Fruit fly (Drosophila melanogaster) whole organism, embryonic: Measurements from ENCODE around the gene CG13461.

Source experiments
- CG10267 ChIP-seq: fragments of 200-800 bp; sonication (Bioruptor generic); optimal IDR thresholded peaks from 2 replicates; lab custom pipeline; 2018; ENCODE audit warnings: missing biosample characterization, mild to moderate bottlenecking, missing genetic modification characterization, moderate library complexity
- CG10321 ChIP-seq: fragments of 200-800 bp; sonication (Bioruptor generic); IDR thresholded peaks from 2 replicates; pipeline ENCODE4 v1.3.6; 2022; ENCODE audit warnings: missing biosample characterization, missing genetic modification characterization
- CG10543 ChIP-seq: fragments of 200-800 bp; sonication (Bioruptor generic); optimal IDR thresholded peaks from 3 replicates; lab custom pipeline; 2017; ENCODE audit warnings: missing biosample characterization, mild to moderate bottlenecking, missing genetic modification characterization, moderate library complexity
- CG10565 ChIP-seq: fragments of 200-800 bp; sonication (Bioruptor generic); optimal IDR thresholded peaks from 3 replicates; lab custom pipeline; 2016; ENCODE audit warnings: missing biosample characterization, mild to moderate bottlenecking, missing genetic modification characterization
- CG12219 ChIP-seq: fragments of 200-800 bp; sonication (Bioruptor generic); optimal IDR thresholded peaks from 3 replicates; lab custom pipeline; 2018; ENCODE audit warnings: missing biosample characterization, mild to moderate bottlenecking, missing genetic modification characterization
- CG15601 ChIP-seq: fragments of 200-800 bp; sonication (Bioruptor generic); optimal IDR thresholded peaks from 3 replicates; lab custom pipeline; 2019; ENCODE audit warnings: missing biosample characterization, mild to moderate bottlenecking, missing genetic modification characterization, moderate library complexity
- CG17186 ChIP-seq: fragments of 200-800 bp; sonication (Bioruptor generic); optimal IDR thresholded peaks from 3 replicates; lab custom pipeline; 2017; ENCODE audit warnings: missing biosample characterization, missing genetic modification reagents, missing genetic modification characterization
- CG17612 ChIP-seq: fragments of 200-800 bp; sonication (Bioruptor generic); IDR thresholded peaks from 2 replicates; pipeline ENCODE4 v1.3.6; 2022; ENCODE audit warnings: missing biosample characterization, missing genetic modification characterization
- CG3065 ChIP-seq: fragments of 200-800 bp; sonication (Bioruptor generic); optimal IDR thresholded peaks from 2 replicates; lab custom pipeline; 2016; ENCODE audit warnings: missing biosample characterization, missing genetic modification characterization
- CG32767 ChIP-seq: fragments of 200-800 bp; sonication (Bioruptor generic); IDR thresholded peaks from 2 replicates; pipeline ENCODE4 v1.3.6; 2022; ENCODE audit warnings: missing biosample characterization, missing genetic modification characterization
- CG32772 ChIP-seq: fragments of 200-800 bp; sonication (Bioruptor generic); IDR thresholded peaks from 2 replicates; pipeline ENCODE4 v1.3.6; 2022; ENCODE audit warnings: missing biosample characterization, missing genetic modification characterization
- CG4360 ChIP-seq: fragments of 200-800 bp; sonication (Bioruptor generic); IDR thresholded peaks from 2 replicates; pipeline ENCODE4 v1.3.6; 2022; ENCODE audit warnings: missing biosample characterization, missing genetic modification characterization
- CG5245 ChIP-seq: fragments of 200-800 bp; sonication (Bioruptor generic); optimal IDR thresholded peaks from 3 replicates; lab custom pipeline; 2016; ENCODE audit warnings: missing biosample characterization, missing genetic modification characterization
- CG6683 ChIP-seq: fragments of 200-800 bp; sonication (Bioruptor generic); optimal IDR thresholded peaks from 2 replicates; lab custom pipeline; 2017; ENCODE audit warnings: missing biosample characterization, mild to moderate bottlenecking, missing genetic modification characterization, missing genetic modification reagents
- CG6854 ChIP-seq: fragments of 200-800 bp; sonication (Bioruptor generic); optimal IDR thresholded peaks from 3 replicates; lab custom pipeline; 2017; ENCODE audit warnings: missing biosample characterization, mild to moderate bottlenecking, missing genetic modification characterization
- CG8765 ChIP-seq: fragments of 200-800 bp; sonication (Bioruptor generic); IDR thresholded peaks from 2 replicates; pipeline ENCODE4 v1.3.6; 2022; ENCODE audit warnings: missing biosample characterization, missing genetic modification characterization
- Deaf1 ChIP-seq: fragments of 200-800 bp; optimal IDR thresholded peaks from 3 replicates; lab custom pipeline; 2019; ENCODE audit warnings: missing biosample characterization, mild to moderate bottlenecking, missing genetic modification characterization, moderate library complexity
- E2f1 ChIP-seq: fragments of 200-800 bp; sonication (Bioruptor generic); IDR thresholded peaks from 2 replicates; pipeline ENCODE4 v1.3.6; 2022; ENCODE audit warnings: missing biosample characterization, missing genetic modification characterization
- HLH4C ChIP-seq: fragments of 200-800 bp; sonication (Bioruptor generic); IDR thresholded peaks from 3 replicates; pipeline ENCODE4 v1.3.6; 2022; ENCODE audit warnings: missing biosample characterization, missing genetic modification characterization; ENCODE audit not compliant: partially characterized antibody
- Hey ChIP-seq: fragments of 200-800 bp; sonication (Bioruptor generic); optimal IDR thresholded peaks from 3 replicates; lab custom pipeline; 2018; ENCODE audit warnings: missing biosample characterization, mild to moderate bottlenecking, missing genetic modification characterization
- Lhr ChIP-seq: fragments of 200-800 bp; sonication (Bioruptor generic); optimal IDR thresholded peaks from 3 replicates; lab custom pipeline; 2017; ENCODE audit warnings: mild to moderate bottlenecking, missing biosample characterization, missing genetic modification reagents, missing genetic modification characterization
- Mad ChIP-seq: fragments of 200-800 bp; sonication (Bioruptor generic); optimal IDR thresholded peaks from 2 replicates; lab custom pipeline; 2016; ENCODE audit warnings: missing biosample characterization, missing genetic modification characterization
- NFAT ChIP-seq: fragments of 200-800 bp; sonication (Bioruptor generic); IDR thresholded peaks from 2 replicates; pipeline ENCODE4 v1.3.6; 2022; ENCODE audit warnings: missing biosample characterization, missing genetic modification characterization
- Pdp1 ChIP-seq, 2 experiments: fragments of 200-800 bp; sonication (Bioruptor generic); optimal IDR thresholded peaks; 3 replicates each; lab custom pipeline; 2016; ENCODE audit warnings: missing biosample characterization in 2 of 2, missing genetic modification characterization in 2 of 2, mild to moderate bottlenecking in 1 of 2, moderate library complexity in 1 of 2
- Spps ChIP-seq: fragments of 200-800 bp; sonication (Bioruptor generic); optimal IDR thresholded peaks from 2 replicates; lab custom pipeline; 2018; ENCODE audit warnings: missing biosample characterization, mild to moderate bottlenecking, missing genetic modification characterization
- Xbp1 ChIP-seq: fragments of 200-800 bp; sonication (Bioruptor generic); optimal IDR thresholded peaks from 3 replicates; lab custom pipeline; 2016; ENCODE audit warnings: missing biosample characterization, mild to moderate bottlenecking, missing genetic modification characterization
- abd-A ChIP-seq: fragments of 200-800 bp; sonication (Bioruptor generic); optimal IDR thresholded peaks from 3 replicates; lab custom pipeline; 2019; ENCODE audit warnings: missing biosample characterization, mild to moderate bottlenecking, missing genetic modification characterization, moderate library complexity
- chinmo ChIP-seq: fragments of 200-800 bp; sonication (Bioruptor generic); IDR thresholded peaks from 4 replicates; pipeline ENCODE4 v1.3.6; 2022; ENCODE audit warnings: missing biosample characterization, missing genetic modification characterization; ENCODE audit not compliant: partially characterized antibody
- ci ChIP-seq: fragments of 200-800 bp; sonication (Bioruptor generic); IDR thresholded peaks from 3 replicates; pipeline ENCODE4 v1.3.6; 2022; ENCODE audit warnings: missing biosample characterization, missing genetic modification characterization
- crc ChIP-seq: fragments of 200-800 bp; sonication (Bioruptor generic); optimal IDR thresholded peaks from 2 replicates; lab custom pipeline; 2016; ENCODE audit warnings: missing biosample characterization, missing genetic modification characterization
- crol ChIP-seq: fragments of 200-800 bp; sonication (Bioruptor generic); IDR thresholded peaks from 2 replicates; pipeline ENCODE4 v1.3.6; 2022; ENCODE audit warnings: missing biosample characterization, missing genetic modification characterization
- crp ChIP-seq, 2 experiments: fragments of 200-800 bp; sonication (Bioruptor generic); optimal IDR thresholded peaks; 2 replicates in 1 of 2; 3 replicates in 1 of 2; lab custom pipeline; 2017; ENCODE audit warnings: missing biosample characterization in 2 of 2, missing genetic modification characterization in 2 of 2, mild to moderate bottlenecking in 1 of 2, moderate library complexity in 1 of 2
- dmrt11E ChIP-seq: fragments of 200-800 bp; sonication (Bioruptor generic); optimal IDR thresholded peaks from 3 replicates; lab custom pipeline; 2018; ENCODE audit warnings: missing biosample characterization, mild to moderate bottlenecking, missing genetic modification characterization, moderate library complexity
- hth ChIP-seq: fragments of >200 bp; optimal IDR thresholded peaks from 2 replicates; lab custom pipeline; 2017; ENCODE audit warnings: inconsistent platforms
- kah ChIP-seq: fragments of 200-800 bp; sonication (Bioruptor generic); optimal IDR thresholded peaks from 2 replicates; lab custom pipeline; 2018; ENCODE audit warnings: missing biosample characterization, mild to moderate bottlenecking, missing genetic modification characterization
- mirr ChIP-seq: fragments of 200-800 bp; sonication (Bioruptor generic); optimal IDR thresholded peaks from 3 replicates; lab custom pipeline; 2018; ENCODE audit warnings: missing biosample characterization, mild to moderate bottlenecking, missing genetic modification characterization
- nmo ChIP-seq: fragments of 200-800 bp; sonication (Bioruptor generic); optimal IDR thresholded peaks from 2 replicates; lab custom pipeline; 2018; ENCODE audit warnings: missing biosample characterization, mild to moderate bottlenecking, missing genetic modification characterization, moderate library complexity
- nom ChIP-seq: fragments of 200-800 bp; sonication (Bioruptor generic); optimal IDR thresholded peaks from 2 replicates; lab custom pipeline; 2017; ENCODE audit warnings: missing biosample characterization, missing genetic modification characterization, mild to moderate bottlenecking, moderate library complexity, missing genetic modification reagents
- org-1 ChIP-seq: fragments of 200-800 bp; sonication (Bioruptor generic); optimal IDR thresholded peaks from 2 replicates; lab custom pipeline; 2017; ENCODE audit warnings: missing biosample characterization, missing genetic modification characterization
- phol ChIP-seq: fragments of 200-800 bp; sonication (Bioruptor generic); optimal IDR thresholded peaks from 3 replicates; lab custom pipeline; 2018; ENCODE audit warnings: missing biosample characterization, mild to moderate bottlenecking, missing genetic modification characterization, moderate library complexity
- prd ChIP-seq, 3 experiments: fragments of >200 bp in 2 of 3; fragments of 200-800 bp in 1 of 3; sonication (Bioruptor generic) in 1 of 3; optimal IDR thresholded peaks in 2 of 3; IDR thresholded peaks in 1 of 3; 2 replicates in 2 of 3; 3 replicates in 1 of 3; pipeline versions ENCODE4 v1.3.6 to Lab custom; 2017 to 2022; ENCODE audit warnings: missing biosample characterization in 1 of 3, missing genetic modification characterization in 1 of 3
- sd ChIP-seq: fragments of 200-800 bp; sonication (Bioruptor generic); optimal IDR thresholded peaks from 3 replicates; lab custom pipeline; 2018; ENCODE audit warnings: missing biosample characterization, mild to moderate bottlenecking, missing genetic modification characterization, moderate library complexity
- sens ChIP-seq: fragments of 200-800 bp; sonication (Bioruptor generic); peaks from one replicate; lab custom pipeline; 2016; ENCODE audit warnings: missing biosample characterization, missing genetic modification characterization
- sim ChIP-seq: fragments of 200-800 bp; sonication (Bioruptor generic); IDR thresholded peaks from 2 replicates; pipeline ENCODE4 v1.3.6; 2022; ENCODE audit warnings: missing biosample characterization, missing genetic modification characterization
- slou ChIP-seq: fragments of 200-800 bp; sonication (Bioruptor generic); optimal IDR thresholded peaks from 3 replicates; lab custom pipeline; 2016; ENCODE audit warnings: missing biosample characterization, missing genetic modification characterization
- sug ChIP-seq: fragments of 200-800 bp; optimal IDR thresholded peaks from 2 replicates; lab custom pipeline; 2019; ENCODE audit warnings: missing biosample characterization, mild to moderate bottlenecking, missing genetic modification characterization, moderate library complexity
- unc-4 ChIP-seq: fragments of 200-800 bp; sonication (Bioruptor generic); IDR thresholded peaks from 2 replicates; pipeline ENCODE4 v1.3.6; 2022; ENCODE audit warnings: missing biosample characterization, missing genetic modification characterization; ENCODE audit not compliant: partially characterized antibody
- zfh1 ChIP-seq: fragments of 200-800 bp; sonication (Bioruptor generic); IDR thresholded peaks from 3 replicates; pipeline ENCODE4 v1.3.6; 2022; ENCODE audit warnings: missing biosample characterization, missing genetic modification characterization

CG13461 gene

DNA sequence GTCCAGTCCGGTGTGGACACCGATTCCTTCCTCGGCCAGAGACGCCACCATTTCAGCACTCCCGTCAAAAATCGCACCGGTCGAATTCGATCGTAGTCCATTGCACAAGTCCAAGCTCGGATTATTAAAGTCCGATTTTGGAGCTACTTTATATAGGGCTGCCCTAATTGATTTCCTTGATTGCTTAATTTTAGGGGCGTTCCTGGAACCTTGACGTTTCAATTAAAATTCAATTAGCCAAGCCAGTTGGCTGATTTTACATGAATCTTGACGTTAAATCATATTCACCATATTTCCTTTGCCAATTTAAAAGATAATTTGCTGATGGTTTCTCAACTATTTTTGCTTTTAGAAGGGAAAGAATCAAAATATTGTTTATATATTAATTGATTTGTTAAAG, 26.1 kb upstream of the CG13461 start, which contains the start of gene Or71a:
Gene Or71a (minus strand): TSS at position 101 of the 400 bp plus-strand sequence.
- TF ChIP-seq CG17186 (no peak), hth (no peak), slou (no peak), prd (optimal IDR thresholded peaks at IDR 0.05; lab: Kevin White, UChicago) (no peak), prd (GFP tag; IDR thresholded peaks at IDR 0.05; lab: Robert Waterston, UW) (no peak), CG10321 (GFP tag; lab: Robert Waterston, UW) (no peak), CG6854 (GFP tag; lab: Kevin White, UChicago) (no peak), Spps (tag; lab: Kevin White, UChicago) (no peak), crol (GFP tag; lab: Robert Waterston, UW) (no peak), Mad (no peak), CG17612 (GFP tag; lab: Robert Waterston, UW) (no peak), CG3065 (GFP tag; lab: Kevin White, UChicago) (no peak), Deaf1 (tag; lab: Kevin White, UChicago) (no peak)
- TF ChIP-seq, all 482 proteins: peak for 0

DNA sequence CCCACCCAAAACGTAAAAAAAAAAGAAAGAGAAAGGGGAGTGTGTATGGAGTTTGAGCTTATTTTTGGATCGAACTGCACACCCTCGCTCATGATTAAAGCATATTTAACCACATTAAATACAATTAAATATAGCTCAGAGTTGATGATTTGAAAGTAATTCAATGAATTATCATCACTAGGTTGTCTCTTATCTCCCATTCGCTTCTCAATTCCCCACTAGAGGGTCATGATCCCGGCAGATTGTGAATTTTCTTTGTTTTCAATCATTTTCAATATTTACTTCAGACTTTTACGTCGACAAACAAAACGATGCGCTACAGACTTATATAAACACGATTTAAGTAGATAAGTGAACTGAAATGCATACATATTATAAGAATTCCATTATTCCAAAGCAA, 24.1 kb upstream of the CG13461 start:
- TF ChIP-seq sens (GFP tag; lab: Kevin White, UChicago), result no peak
- TF ChIP-seq CG5245 (GFP tag; lab: Kevin White, UChicago), result no peak
- TF ChIP-seq Pdp1 (GFP tag; optimal IDR thresholded peaks at IDR 0.05; lab: Kevin White, UChicago), result peak in 1 of 2 experiments; percentile 19

DNA sequence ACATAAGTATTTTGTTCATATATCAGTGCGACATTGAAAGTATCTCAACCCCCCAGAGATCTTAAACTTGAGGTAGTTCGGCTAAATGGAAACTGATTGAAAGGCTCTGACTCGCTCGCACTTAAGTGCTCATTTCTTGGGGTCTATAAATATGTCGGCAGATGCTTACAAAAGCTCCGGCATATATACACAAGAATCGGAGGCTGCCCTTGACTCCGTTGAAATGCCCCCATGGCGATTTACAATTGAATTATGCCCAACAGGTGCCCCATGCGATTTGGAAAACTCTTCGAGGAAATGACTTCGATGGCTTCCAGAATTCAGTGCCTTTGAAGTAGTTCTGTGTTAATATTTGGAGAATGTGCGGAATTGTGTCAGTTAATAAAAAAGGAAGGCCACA, 21.4 kb upstream of the CG13461 start:
- TF ChIP-seq CG32767 (GFP tag; lab: Robert Waterston, UW), result no peak
- TF ChIP-seq sug, result peak; percentile 44
- TF ChIP-seq kah (GFP tag; lab: Kevin White, UChicago), result peak; percentile 83
- no peak for TF ChIP-seq dmrt11E (tag; lab: Kevin White, UChicago)
- peak; percentile 41 for TF ChIP-seq CG10543 (GFP tag; lab: Kevin White, UChicago)
- no peak for TF ChIP-seq mirr (GFP tag; lab: Kevin White, UChicago)
- TF ChIP-seq Lhr, result no peak
- TF ChIP-seq Xbp1 (GFP tag; lab: Kevin White, UChicago), result no peak
- TF ChIP-seq nmo (GFP tag; lab: Kevin White, UChicago), result no peak
- TF ChIP-seq abd-A (tag; lab: Kevin White, UChicago), result peak; percentile 88
- no peak for TF ChIP-seq Hey (tag; lab: Kevin White, UChicago)
- peak; percentile 97 for TF ChIP-seq sd (tag; lab: Kevin White, UChicago)
- TF ChIP-seq CG4360 (GFP tag; lab: Robert Waterston, UW), result no peak
- TF ChIP-seq HLH4C, result no peak
- no peak for TF ChIP-seq CG32772
- TF ChIP-seq unc-4 (GFP tag; lab: Robert Waterston, UW), result no peak
- TF ChIP-seq sens (GFP tag; lab: Kevin White, UChicago), result peak; percentile 30
- TF ChIP-seq ci (GFP tag; lab: Robert Waterston, UW), result no peak
- peak; percentile 2 for TF ChIP-seq org-1 (GFP tag; lab: Kevin White, UChicago)
- TF ChIP-seq NFAT, result no peak
- TF ChIP-seq CG15601 (tag; lab: Kevin White, UChicago), result peak; percentile 64
- TF ChIP-seq CG8765 (GFP tag; lab: Robert Waterston, UW), result no peak
- no peak for TF ChIP-seq CG6683
- no peak for TF ChIP-seq E2f1 (GFP tag; lab: Robert Waterston, UW)
- no peak for TF ChIP-seq CG10267 (tag; lab: Kevin White, UChicago)
- no peak for TF ChIP-seq sim (GFP tag; lab: Robert Waterston, UW)
- no peak for TF ChIP-seq crp (GFP tag; optimal IDR thresholded peaks at IDR 0.05; lab: Kevin White, UChicago)
- 0 out of 4 replicates have a peak, but pooled peaks have one; percentile 57 for TF ChIP-seq chinmo (GFP tag; lab: Robert Waterston, UW)
- no peak for TF ChIP-seq crc (GFP tag; lab: Kevin White, UChicago)
- no peak for TF ChIP-seq nom (GFP tag; lab: Kevin White, UChicago)
- no peak for TF ChIP-seq CG10565 (GFP tag; lab: Kevin White, UChicago)
- TF ChIP-seq phol, result no peak
- TF ChIP-seq crol (GFP tag; lab: Robert Waterston, UW), result no peak
- no peak for TF ChIP-seq zfh1 (GFP tag; lab: Robert Waterston, UW)
- TF ChIP-seq CG12219 (GFP tag; lab: Kevin White, UChicago), result no peak
